Worm (Caenorhabditis elegans) whole organism, L1 larva: Measurements from ENCODE around the gene rbm-22.

Experiments
- C04F5.9 ChIP-seq: sonication (generic microtip); optimal IDR thresholded peaks from 2 replicates; lab custom pipeline; 2016; ENCODE audit warnings: missing genetic modification characterization, missing compliant biosample characterization
- F16B12.6 ChIP-seq: fragments of 150-350 bp; optimal IDR thresholded peaks from 2 replicates; lab custom pipeline; 2014; ENCODE audit warnings: missing biosample characterization, missing genetic modification characterization
- blmp-1 ChIP-seq: fragments of 150-350 bp; optimal IDR thresholded peaks from 2 replicates; lab custom pipeline; 2014; ENCODE audit warnings: missing biosample characterization, missing genetic modification characterization
- ceh-63 ChIP-seq: fragments of 200-800 bp; sonication (Bioruptor generic); optimal IDR thresholded peaks from 2 replicates; lab custom pipeline; 2018; ENCODE audit warnings: mild to moderate bottlenecking, missing genetic modification characterization, missing compliant biosample characterization
- ceh-82 ChIP-seq, 3 experiments: fragments of 150-350 bp in 1 of 3; sonication (generic microtip) in 2 of 3; optimal IDR thresholded peaks; 2 replicates each; lab custom pipeline; 2014 to 2017; ENCODE audit warnings: missing biosample characterization in 3 of 3, missing genetic modification characterization in 3 of 3
- ceh-88 ChIP-seq: fragments of 200-800 bp; sonication (Bioruptor generic); IDR thresholded peaks from 2 replicates; pipeline ENCODE4 v1.3.6; 2022; ENCODE audit warnings: missing genetic modification characterization, missing compliant biosample characterization
- dpl-1 ChIP-seq, 3 experiments: fragments of 150-350 bp in 2 of 3; sonication (generic microtip) in 1 of 3; optimal IDR thresholded peaks; 2 replicates each; lab custom pipeline; 2014 to 2017; ENCODE audit warnings: missing biosample characterization in 3 of 3, missing genetic modification characterization in 3 of 3, missing genetic modification reagents in 3 of 3
- dsc-1 ChIP-seq: sonication (generic microtip); optimal IDR thresholded peaks from 2 replicates; lab custom pipeline; 2016; ENCODE audit warnings: mild to moderate bottlenecking, missing genetic modification characterization, missing compliant biosample characterization
- efl-1 ChIP-seq, 4 experiments: fragments of 150-350 bp; optimal IDR thresholded peaks in 3 of 4; peaks in 1 of 4; 1 replicate in 1 of 4; 2 replicates in 3 of 4; lab custom pipeline; 2014; ENCODE audit warnings: missing biosample characterization in 2 of 4, missing genetic modification characterization in 2 of 4, missing genetic modification reagents in 2 of 4
- efl-3 ChIP-seq: fragments of 200-800 bp; sonication (Bioruptor generic); optimal IDR thresholded peaks from 2 replicates; lab custom pipeline; 2018; ENCODE audit warnings: mild to moderate bottlenecking, missing genetic modification characterization, missing compliant biosample characterization
- egl-13 ChIP-seq: sonication (generic microtip); optimal IDR thresholded peaks from 2 replicates; lab custom pipeline; 2016; ENCODE audit warnings: missing genotype, missing genetic modification reagents, missing genetic modification characterization, missing compliant biosample characterization
- egl-27 ChIP-seq, 2 experiments: fragments of 150-350 bp in 1 of 2; sonication (generic microtip); optimal IDR thresholded peaks; 3 replicates each; lab custom pipeline; 2017 to 2018; ENCODE audit warnings: missing biosample characterization in 2 of 2, missing genetic modification characterization in 2 of 2, missing genetic modification reagents in 2 of 2
- elt-2 ChIP-seq: sonication (generic microtip); optimal IDR thresholded peaks from 2 replicates; lab custom pipeline; 2016; ENCODE audit warnings: missing genetic modification characterization, mild to moderate bottlenecking, inconsistent platforms, missing compliant biosample characterization, missing genetic modification reagents
- elt-3 ChIP-seq, 6 experiments: fragments of 150-350 bp in 1 of 6; sonication (generic microtip); optimal IDR thresholded peaks; 2 replicates each; lab custom pipeline; 2017 to 2018; ENCODE audit warnings: missing biosample characterization in 6 of 6, missing genetic modification characterization in 6 of 6, inconsistent platforms in 1 of 6
- fkh-4 ChIP-seq: sonication (generic microtip); optimal IDR thresholded peaks from 2 replicates; lab custom pipeline; 2016; ENCODE audit warnings: missing compliant biosample characterization, missing genetic modification characterization, borderline replicate concordance
- fkh-8 ChIP-seq: sonication (generic microtip); optimal IDR thresholded peaks from 2 replicates; lab custom pipeline; 2016; ENCODE audit warnings: mild to moderate bottlenecking, missing genetic modification characterization, missing compliant biosample characterization
- fos-1 ChIP-seq: fragments of 150-350 bp; optimal IDR thresholded peaks from 2 replicates; lab custom pipeline; 2014; ENCODE audit warnings: missing biosample characterization, missing genetic modification characterization
- grh-1 ChIP-seq: fragments of 200-800 bp; sonication (Bioruptor generic); IDR thresholded peaks from 2 replicates; pipeline ENCODE4 v1.3.6; 2022; ENCODE audit warnings: missing genetic modification reagents, missing genetic modification characterization, missing compliant biosample characterization
- hlh-17 ChIP-seq: fragments of 200-800 bp; sonication (Bioruptor generic); optimal IDR thresholded peaks from 2 replicates; lab custom pipeline; 2018; ENCODE audit warnings: missing genetic modification characterization, mild to moderate bottlenecking, missing compliant biosample characterization, moderate library complexity, borderline replicate concordance
- lir-3 ChIP-seq: sonication (generic microtip); optimal IDR thresholded peaks from 2 replicates; lab custom pipeline; 2016; ENCODE audit warnings: mild to moderate bottlenecking, missing genetic modification characterization, moderate library complexity, missing compliant biosample characterization; ENCODE audit not compliant: poor library complexity
- lsy-2 ChIP-seq, 2 experiments: fragments of 150-350 bp; optimal IDR thresholded peaks; 2 replicates each; lab custom pipeline; 2014; ENCODE audit warnings: missing biosample characterization in 2 of 2, missing genetic modification characterization in 2 of 2
- mdl-1 ChIP-seq, 2 experiments: fragments of 150-350 bp; optimal IDR thresholded peaks; 2 replicates each; lab custom pipeline; 2014 to 2017; ENCODE audit warnings: missing biosample characterization in 2 of 2, missing genetic modification characterization in 2 of 2, inconsistent platforms in 1 of 2
- mep-1 ChIP-seq: fragments of 150-350 bp; optimal IDR thresholded peaks from 2 replicates; lab custom pipeline; 2014; ENCODE audit warnings: missing biosample characterization, missing genetic modification characterization
- nhr-237 ChIP-seq: fragments of 150-350 bp; optimal IDR thresholded peaks from 2 replicates; lab custom pipeline; 2014; ENCODE audit warnings: missing biosample characterization, missing genetic modification characterization
- nhr-71 ChIP-seq: sonication (generic microtip); optimal IDR thresholded peaks from 2 replicates; lab custom pipeline; 2016; ENCODE audit warnings: mild to moderate bottlenecking, missing genetic modification characterization, moderate library complexity, missing compliant biosample characterization
- nhr-90 ChIP-seq: sonication (generic microtip); optimal IDR thresholded peaks from 2 replicates; lab custom pipeline; 2016; ENCODE audit warnings: mild to moderate bottlenecking, missing genetic modification characterization, missing compliant biosample characterization; ENCODE audit not compliant: poor library complexity
- rnt-1 ChIP-seq: sonication (generic microtip); optimal IDR thresholded peaks from 2 replicates; lab custom pipeline; 2016; ENCODE audit warnings: mild to moderate bottlenecking, missing genetic modification characterization, moderate library complexity, missing compliant biosample characterization
- skn-1 ChIP-seq: fragments of 150-350 bp; optimal IDR thresholded peaks from 2 replicates; lab custom pipeline; 2014; ENCODE audit warnings: missing biosample characterization, missing genetic modification characterization
- snpc-4 ChIP-seq: fragments of 150-350 bp; optimal IDR thresholded peaks from 2 replicates; lab custom pipeline; 2014; ENCODE audit warnings: missing biosample characterization, missing genetic modification characterization
- snu-23 ChIP-seq: sonication (generic microtip); optimal IDR thresholded peaks from 2 replicates; lab custom pipeline; 2016; ENCODE audit warnings: missing genetic modification characterization, missing compliant biosample characterization
- sox-4 ChIP-seq: sonication (generic microtip); optimal IDR thresholded peaks from 2 replicates; lab custom pipeline; 2016; ENCODE audit warnings: missing genetic modification characterization, missing compliant biosample characterization
- sptf-1 ChIP-seq: fragments of 150-350 bp; optimal IDR thresholded peaks from 2 replicates; lab custom pipeline; 2014; ENCODE audit warnings: missing biosample characterization, missing genetic modification characterization
- swsn-7 ChIP-seq: sonication (generic microtip); optimal IDR thresholded peaks from 2 replicates; lab custom pipeline; 2016; ENCODE audit warnings: missing genetic modification characterization, missing compliant biosample characterization
- tbx-2 ChIP-seq: sonication (generic microtip); optimal IDR thresholded peaks from 2 replicates; lab custom pipeline; 2016; ENCODE audit warnings: missing genetic modification characterization, missing compliant biosample characterization
- unc-130 ChIP-seq: fragments of 150-350 bp; optimal IDR thresholded peaks from 2 replicates; lab custom pipeline; 2017; ENCODE audit warnings: missing biosample characterization, missing genetic modification characterization, inconsistent platforms
- unc-86 ChIP-seq: sonication (generic microtip); optimal IDR thresholded peaks from 2 replicates; lab custom pipeline; 2016; ENCODE audit warnings: missing genetic modification characterization, missing compliant biosample characterization
- unc-98 ChIP-seq: fragments of 200-800 bp; sonication (Bioruptor generic); IDR thresholded peaks from 2 replicates; pipeline ENCODE4 v1.3.6; 2022; ENCODE audit warnings: missing genetic modification characterization, missing compliant biosample characterization
- vab-15 ChIP-seq: sonication (generic microtip); optimal IDR thresholded peaks from 2 replicates; lab custom pipeline; 2017; ENCODE audit warnings: missing genotype, mild to moderate bottlenecking, missing genetic modification characterization, missing compliant biosample characterization
- zag-1 ChIP-seq: fragments of 150-350 bp; optimal IDR thresholded peaks from 2 replicates; lab custom pipeline; 2014; ENCODE audit warnings: missing biosample characterization, missing genetic modification characterization
- zip-4 ChIP-seq: fragments of 200-800 bp; sonication (Bioruptor generic); optimal IDR thresholded peaks from 2 replicates; lab custom pipeline; 2018; ENCODE audit warnings: mild to moderate bottlenecking, missing genetic modification characterization, moderate library complexity, missing compliant biosample characterization
- ztf-4 ChIP-seq: fragments of 150-350 bp; optimal IDR thresholded peaks from 2 replicates; lab custom pipeline; 2014; ENCODE audit warnings: missing biosample characterization, missing genetic modification characterization

The rbm-22 gene

ce11 chrIV:10826029-10826428, 35.2 kb upstream of the rbm-22 start:
- TF ChIP-seq ceh-82 (tag; optimal IDR thresholded peaks at IDR 0.05; lab: Kevin White, UChicago) = no peak
- TF ChIP-seq, all 84 proteins: peak for 0

- TF ChIP-seq snpc-4 (no peak), unc-86 (no peak), skn-1 (tag; lab: Kevin White, UChicago) (no peak), snu-23 (GFP tag; lab: Kevin White, UChicago) (no peak), ceh-63 (no peak), C04F5.9 (tag; lab: Kevin White, UChicago) (no peak), nhr-237 (tag; lab: Kevin White, UChicago) (no peak), sptf-1 (tag; lab: Kevin White, UChicago) (no peak), vab-15 (tag; lab: Kevin White, UChicago) (no peak), mep-1 (no peak), mdl-1 (tag; optimal IDR thresholded peaks at IDR 0.05; lab: Kevin White, UChicago) (no peak), hlh-17 (GFP tag; lab: Kevin White, UChicago) (no peak), unc-98 (GFP tag; lab: Robert Waterston, UW) (no peak), efl-3 (GFP tag; lab: Kevin White, UChicago) (no peak)
- TF ChIP-seq, all 84 proteins: peak for 0
These were observed 33.2 kb upstream of the rbm-22 start, which contains the start of gene npax-3 for ce11 chrIV:10828049-10828448. Gene npax-3 (minus strand): TSS chrIV:10828149.

ce11 chrIV:10832148-10832547, 29.1 kb upstream of the rbm-22 start, which contains the start of gene best-15:
Gene best-15 (minus strand): TSS chrIV:10832248.
- TF ChIP-seq efl-3 (GFP tag; lab: Kevin White, UChicago) (no peak), egl-27 (tag; optimal IDR thresholded peaks at IDR 0.05; lab: Kevin White, UChicago) (no peak), lir-3 (no peak), elt-3 (tag; optimal IDR thresholded peaks at IDR 0.05; lab: Kevin White, UChicago) (no peak), fos-1 (tag; lab: Kevin White, UChicago) (no peak), unc-130 (no peak), sox-4 (tag; lab: Kevin White, UChicago) (no peak), snpc-4 (no peak)
- TF ChIP-seq, all 84 proteins: peak for 0

ce11 chrIV:10842232-10842631, 19.0 kb upstream of the rbm-22 start:
- TF ChIP-seq mep-1 = no peak

ce11 chrIV:10842705-10843364, 18.4 kb upstream of the rbm-22 start, which contains the start of gene T11G6.5:
Gene T11G6.5 (minus strand): TSS chrIV:10842755.
- TF ChIP-seq dsc-1 (tag; lab: Kevin White, UChicago) (peak; percentile 3), rnt-1 (tag; lab: Kevin White, UChicago) (peak; percentile 49), mep-1 (peak; percentile 45), hlh-17 (GFP tag; lab: Kevin White, UChicago) (no peak), grh-1 (GFP tag; lab: Robert Waterston, UW) (no peak), snu-23 (GFP tag; lab: Kevin White, UChicago) (peak; percentile 50), fkh-4 (no peak), ztf-4 (tag; lab: Kevin White, UChicago) (no peak), fkh-8 (no peak), lsy-2 (tag; optimal IDR thresholded peaks at IDR 0.05; lab: Kevin White, UChicago) (peak; percentile 87 to 97), egl-13 (tag; lab: Kevin White, UChicago) (no peak), zip-4 (GFP tag; lab: Kevin White, UChicago) (no peak), ceh-82 (tag; optimal IDR thresholded peaks at IDR 0.05; lab: Kevin White, UChicago) (peak in 1 of 3 experiments; percentile 33), zag-1 (tag; lab: Kevin White, UChicago) (no peak), nhr-71 (tag; lab: Kevin White, UChicago) (peak; percentile 48), ceh-88 (GFP tag; lab: Robert Waterston, UW) (no peak), efl-1 (optimal IDR thresholded peaks at IDR 0.05; lab: Kevin White, UChicago) (peak; percentile 39 to 52), efl-1 (GFP tag; optimal IDR thresholded peaks at IDR 0.05 in 1 of 2; lab: Kevin White, UChicago) (peak; percentile 48 to 95), mdl-1 (tag; optimal IDR thresholded peaks at IDR 0.05; lab: Kevin White, UChicago) (peak in 1 of 2 experiments; percentile 59), F16B12.6 (peak; percentile 81), snpc-4 (peak; percentile 6), elt-2 (tag; lab: Kevin White, UChicago) (no peak), skn-1 (tag; lab: Kevin White, UChicago) (peak; percentile 37), nhr-237 (tag; lab: Kevin White, UChicago) (no peak), tbx-2 (peak; percentile 4), dpl-1 (GFP tag; optimal IDR thresholded peaks at IDR 0.05; lab: Kevin White, UChicago) (peak in 2 of 3 experiments; percentile 46 to 51), swsn-7 (tag; lab: Kevin White, UChicago) (peak; percentile 16), nhr-90 (tag; lab: Kevin White, UChicago) (no peak), blmp-1 (peak; percentile 4)
